Worm (Caenorhabditis elegans): ENCODE data around the gene nos-2.

DNA sequence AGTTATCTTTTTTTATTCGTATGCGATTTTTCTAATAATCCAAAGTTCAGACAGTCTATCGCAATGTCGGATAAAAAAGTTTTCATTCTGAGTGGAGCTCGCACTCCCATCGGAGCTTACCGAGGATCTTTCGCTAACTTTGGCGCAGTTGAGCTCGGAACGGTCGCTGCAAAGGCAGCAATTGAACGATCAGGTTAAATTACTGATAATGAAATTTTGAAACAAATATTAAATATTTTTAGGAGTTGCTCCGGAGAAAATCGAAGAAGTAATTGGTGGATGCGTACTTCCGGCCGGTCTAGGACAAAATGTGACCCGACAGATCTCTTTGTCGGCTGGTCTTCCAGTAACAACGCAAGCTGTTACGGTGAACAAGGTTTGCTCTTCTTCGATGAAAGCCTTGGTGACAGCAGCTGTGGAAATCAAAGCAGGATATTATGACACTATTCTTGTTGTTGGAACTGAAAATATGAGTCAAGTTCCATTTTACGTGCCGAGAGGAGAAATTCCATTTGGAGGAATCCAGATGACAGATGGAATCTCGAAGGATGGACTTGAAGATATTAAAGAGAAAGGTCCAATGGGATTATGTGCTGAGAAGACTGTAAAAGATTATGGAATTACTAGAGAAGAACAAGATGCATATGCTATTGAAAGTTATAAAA lies 10.3 kb downstream of the nos-2 start, which contains the start of gene T02G5.7:
- TF ChIP-seq him-1 (tag; optimal IDR thresholded peaks at IDR 0.05) = no peak
- no peak for TF ChIP-seq W03F9.2 (tag; optimal IDR thresholded peaks at IDR 0.05)
- TF ChIP-seq dao-5 (tag; optimal IDR thresholded peaks at IDR 0.05) = no peak

Measured in whole organism, L4/young adult.